Worm (Caenorhabditis elegans) whole organism, L4 larva: Measurements from ENCODE around the gene dct-12.

Source experiments
- F10B5.3 ChIP-seq: sonication (generic microtip); optimal IDR thresholded peaks from 2 replicates; lab custom pipeline; 2016; ENCODE audit warnings: mild to moderate bottlenecking, missing genetic modification characterization, missing compliant biosample characterization
- F44E2.7 ChIP-seq: fragments of 200-800 bp; sonication (Bioruptor generic); IDR thresholded peaks from 2 replicates; pipeline ENCODE4 v2.1.2; 2022; ENCODE audit warnings: missing genetic modification characterization, missing compliant biosample characterization
- F49E8.2 ChIP-seq: sonication (generic microtip); optimal IDR thresholded peaks from 2 replicates; lab custom pipeline; 2016; ENCODE audit warnings: missing compliant biosample characterization, mild to moderate bottlenecking, missing genetic modification characterization, borderline replicate concordance
- R02D3.7 ChIP-seq: fragments of 150-350 bp; sonication (generic microtip); optimal IDR thresholded peaks from 3 replicates; lab custom pipeline; 2014; ENCODE audit warnings: missing biosample characterization, missing genetic modification characterization
- Y105C5A.15 ChIP-seq: fragments of 200-800 bp; sonication (Bioruptor generic); IDR thresholded peaks from 2 replicates; pipeline ENCODE4 v1.3.6; 2022; ENCODE audit warnings: missing genetic modification characterization, missing compliant biosample characterization
- ZK337.2 ChIP-seq: fragments of 200-800 bp; sonication (Bioruptor generic); IDR thresholded peaks from 2 replicates; pipeline ENCODE4 v1.3.6; 2022; ENCODE audit warnings: missing genetic modification reagents, missing genetic modification characterization, missing compliant biosample characterization
- ama-1 ChIP-seq: fragments of 150-350 bp; optimal IDR thresholded peaks from 2 replicates; lab custom pipeline; 2014; ENCODE audit warnings: inconsistent platforms, mixed read lengths
- attf-4 ChIP-seq: sonication (generic microtip); optimal IDR thresholded peaks from 3 replicates; lab custom pipeline; 2017; ENCODE audit warnings: missing biosample characterization, missing genetic modification characterization
- ceh-32 ChIP-seq: sonication (generic microtip); optimal IDR thresholded peaks from 2 replicates; lab custom pipeline; 2016; ENCODE audit warnings: mild to moderate bottlenecking, missing genetic modification characterization, missing compliant biosample characterization; ENCODE audit not compliant: poor library complexity
- daf-8 ChIP-seq: fragments of 200-800 bp; sonication (Bioruptor generic); IDR thresholded peaks from 2 replicates; pipeline ENCODE4 v1.3.6; 2022; ENCODE audit warnings: missing genetic modification characterization, missing compliant biosample characterization
- dmd-9 ChIP-seq: fragments of 200-800 bp; sonication (Bioruptor generic); IDR thresholded peaks from 2 replicates; pipeline ENCODE4 v1.3.6; 2022; ENCODE audit warnings: missing genetic modification reagents, missing genetic modification characterization, missing compliant biosample characterization
- dpl-1 ChIP-seq: fragments of 150-350 bp; optimal IDR thresholded peaks from 2 replicates; lab custom pipeline; 2014; ENCODE audit warnings: missing biosample characterization, missing genetic modification reagents, missing genetic modification characterization
- duxl-1 ChIP-seq: sonication (generic microtip); optimal IDR thresholded peaks from 2 replicates; lab custom pipeline; 2016; ENCODE audit warnings: mild to moderate bottlenecking, missing genetic modification characterization, moderate library complexity, missing compliant biosample characterization; ENCODE audit not compliant: poor library complexity
- egl-27 ChIP-seq: sonication (generic microtip); optimal IDR thresholded peaks from 3 replicates; lab custom pipeline; 2017; ENCODE audit warnings: missing biosample characterization, missing genetic modification reagents, missing genetic modification characterization
- hlh-30 ChIP-seq: sonication (generic microtip); optimal IDR thresholded peaks from 2 replicates; lab custom pipeline; 2017; ENCODE audit warnings: antibody characterized with exemption, mild to moderate bottlenecking, missing genetic modification characterization, missing compliant biosample characterization; ENCODE audit not compliant: insufficient read depth
- lin-29 ChIP-seq: fragments of 200-800 bp; sonication (Bioruptor generic); IDR thresholded peaks from 2 replicates; pipeline ENCODE4 v1.3.6; 2022; ENCODE audit warnings: missing genetic modification reagents, missing genetic modification characterization, missing compliant biosample characterization
- lin-39 ChIP-seq: fragments of 150-350 bp; optimal IDR thresholded peaks from 2 replicates; lab custom pipeline; 2014; ENCODE audit warnings: missing biosample characterization, missing genetic modification reagents, missing genetic modification characterization
- lir-3 ChIP-seq: sonication (generic microtip); optimal IDR thresholded peaks from 2 replicates; lab custom pipeline; 2016; ENCODE audit warnings: mild to moderate bottlenecking, missing genetic modification characterization, missing compliant biosample characterization
- lsy-2 ChIP-seq, 2 experiments: fragments of 150-350 bp in 1 of 2; sonication (generic microtip) in 1 of 2; optimal IDR thresholded peaks; 2 replicates each; lab custom pipeline; 2014 to 2017; ENCODE audit warnings: missing biosample characterization in 2 of 2, missing genetic modification characterization in 2 of 2
- mdl-1 ChIP-seq, 2 experiments: fragments of 150-350 bp in 1 of 2; sonication (generic microtip) in 1 of 2; optimal IDR thresholded peaks; 2 replicates each; lab custom pipeline; 2014 to 2017; ENCODE audit warnings: missing biosample characterization in 2 of 2, missing genetic modification characterization in 2 of 2
- mdt-29 ChIP-seq: fragments of 200-800 bp; sonication (Bioruptor generic); IDR thresholded peaks from 2 replicates; pipeline ENCODE4 v1.3.6; 2022; ENCODE audit warnings: missing genetic modification reagents, missing genetic modification characterization, missing compliant biosample characterization
- mes-2 ChIP-seq: sonication (generic microtip); optimal IDR thresholded peaks from 2 replicates; lab custom pipeline; 2016; ENCODE audit warnings: missing genotype, mild to moderate bottlenecking, missing genetic modification characterization, missing compliant biosample characterization; ENCODE audit not compliant: poor library complexity, severe bottlenecking
- mxl-3 ChIP-seq: fragments of 200-800 bp; sonication (Bioruptor generic); optimal IDR thresholded peaks from 2 replicates; lab custom pipeline; 2018; ENCODE audit warnings: mild to moderate bottlenecking, missing genetic modification characterization, missing compliant biosample characterization
- nhr-11 ChIP-seq: fragments of 150-350 bp; optimal IDR thresholded peaks from 2 replicates; lab custom pipeline; 2014; ENCODE audit warnings: missing biosample characterization, missing genetic modification characterization
- nhr-42 ChIP-seq: fragments of 200-800 bp; sonication (Bioruptor generic); IDR thresholded peaks from 2 replicates; pipeline ENCODE4 v1.3.6; 2022; ENCODE audit warnings: missing genetic modification characterization, missing compliant biosample characterization
- nhr-6 ChIP-seq: fragments of 150-350 bp; optimal IDR thresholded peaks from 2 replicates; lab custom pipeline; 2014; ENCODE audit warnings: missing biosample characterization, missing genetic modification characterization
- nhr-77 ChIP-seq: fragments of 150-350 bp; optimal IDR thresholded peaks from 2 replicates; lab custom pipeline; 2014; ENCODE audit warnings: missing biosample characterization, missing genetic modification characterization
- php-3 ChIP-seq: fragments of 200-800 bp; sonication (Bioruptor generic); IDR thresholded peaks from 2 replicates; pipeline ENCODE4 v1.3.6; 2022; ENCODE audit warnings: missing genetic modification reagents, missing genetic modification characterization, missing compliant biosample characterization
- rbr-2 ChIP-seq: sonication (generic microtip); optimal IDR thresholded peaks from 2 replicates; lab custom pipeline; 2016; ENCODE audit warnings: missing genotype, missing genetic modification characterization, missing compliant biosample characterization
- tag-97 ChIP-seq: fragments of 200-800 bp; sonication (Bioruptor generic); IDR thresholded peaks from 2 replicates; pipeline ENCODE4 v1.3.6; 2022; ENCODE audit warnings: missing genetic modification characterization, missing compliant biosample characterization
- unc-39 ChIP-seq: sonication (generic microtip); optimal IDR thresholded peaks from 2 replicates; lab custom pipeline; 2017; ENCODE audit warnings: missing biosample characterization, missing genetic modification characterization
- unc-62 ChIP-seq, 3 experiments: fragments of 150-350 bp in 1 of 3; sonication (generic microtip); optimal IDR thresholded peaks in 2 of 3; peaks in 1 of 3; 1 replicate in 1 of 3; 2 replicates in 2 of 3; lab custom pipeline; 2014 to 2017; ENCODE audit warnings: missing biosample characterization in 3 of 3, missing genetic modification characterization in 3 of 3, missing genetic modification reagents in 3 of 3, missing genotype in 1 of 3
- vab-7 ChIP-seq: fragments of 200-800 bp; sonication (Bioruptor generic); IDR thresholded peaks from 2 replicates; pipeline ENCODE4 v1.3.6; 2022; ENCODE audit warnings: missing genetic modification reagents, missing genetic modification characterization, missing compliant biosample characterization
- zfp-2 ChIP-seq: sonication (generic microtip); optimal IDR thresholded peaks from 2 replicates; lab custom pipeline; 2016; ENCODE audit warnings: mild to moderate bottlenecking, missing genetic modification characterization, missing compliant biosample characterization
- zip-11 ChIP-seq: fragments of 200-800 bp; sonication (Bioruptor generic); IDR thresholded peaks from 2 replicates; pipeline ENCODE4 v1.3.6; 2022; ENCODE audit warnings: missing genetic modification characterization, missing compliant biosample characterization
- ztf-11 ChIP-seq: fragments of 150-350 bp; optimal IDR thresholded peaks from 2 replicates; lab custom pipeline; 2014; ENCODE audit warnings: missing biosample characterization, missing genetic modification characterization
- ztf-7 ChIP-seq: fragments of 150-350 bp; optimal IDR thresholded peaks from 2 replicates; lab custom pipeline; 2014; ENCODE audit warnings: missing biosample characterization, missing genetic modification characterization

The dct-12 gene

DNA sequence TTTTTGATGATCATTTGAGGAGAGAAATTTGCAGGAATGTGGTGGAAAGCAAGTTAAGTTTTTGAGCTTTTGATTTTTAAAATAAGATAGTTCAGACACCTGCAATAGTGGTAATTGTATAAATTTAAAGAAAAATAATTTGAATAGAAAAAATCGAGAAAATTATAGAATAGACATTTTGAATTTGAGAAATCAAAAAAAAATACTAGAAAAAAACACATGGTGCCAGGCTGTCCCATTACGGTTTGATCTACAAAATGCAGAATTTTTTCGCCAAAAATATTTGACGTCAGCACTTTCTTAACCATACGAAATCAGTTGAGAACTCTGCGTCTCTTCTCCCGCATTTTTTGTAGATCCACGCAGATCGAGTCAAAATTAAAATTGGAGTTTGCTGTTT lies 14.7 kb downstream of the dct-12 start, which contains the start of gene sre-27:
TSS of gene sre-27 (minus strand) at position 101 of the 400 bp plus-strand sequence.
- TF ChIP-seq nhr-11: no peak
- TF ChIP-seq attf-4 (tag; lab: Kevin White, UChicago): no peak
- no peak for TF ChIP-seq ceh-32 (tag; lab: Kevin White, UChicago)
- no peak for TF ChIP-seq ZK337.2 (GFP tag; lab: Robert Waterston, UW)
- no peak for TF ChIP-seq egl-27
- TF ChIP-seq R02D3.7 (tag; lab: Kevin White, UChicago): no peak
- TF ChIP-seq nhr-6 (tag; lab: Kevin White, UChicago): no peak
- TF ChIP-seq nhr-42: no peak
- no peak for TF ChIP-seq php-3
- TF ChIP-seq lir-3 (tag; lab: Kevin White, UChicago): no peak
- no peak for TF ChIP-seq F49E8.2 (tag; lab: Kevin White, UChicago)
- TF ChIP-seq lin-29 (GFP tag; lab: Robert Waterston, UW): no peak
- TF ChIP-seq ztf-7 (tag; lab: Kevin White, UChicago): no peak
- no peak for TF ChIP-seq dpl-1

DNA sequence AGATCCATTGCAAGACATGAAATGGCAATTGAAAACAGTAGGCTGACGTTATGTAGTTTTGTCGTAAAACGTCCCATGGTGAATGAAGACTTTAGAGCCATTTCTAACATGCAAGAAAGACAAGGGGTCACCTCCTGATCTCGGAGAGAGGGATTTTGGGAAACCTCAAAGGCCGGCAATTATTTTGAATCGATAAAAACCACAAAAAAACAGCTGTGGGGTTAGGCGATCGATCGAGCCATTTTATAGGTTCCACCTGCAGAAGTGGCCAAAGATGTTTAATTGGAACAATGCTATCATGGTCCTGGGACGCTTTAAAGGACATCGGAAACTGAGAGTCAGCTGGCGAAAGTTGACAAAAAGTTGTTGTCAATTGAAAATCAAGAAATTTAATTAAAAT lies 17.5 kb downstream of the dct-12 start, which contains the start of gene Y57A10C.11:
TSS of gene Y57A10C.11 (minus strand) at position 101 of the 400 bp plus-strand sequence.
- TF ChIP-seq lin-39 (tag; lab: Kevin White, UChicago): no peak
- peak in 1 of 2 experiments; percentile 74 for TF ChIP-seq unc-62 (GFP tag; optimal IDR thresholded peaks at IDR 0.05 in 1 of 2; lab: Kevin White, UChicago)
- no peak for TF ChIP-seq unc-62 (tag; optimal IDR thresholded peaks at IDR 0.05; lab: Kevin White, UChicago)
- TF ChIP-seq, all 104 proteins: peak for 1

DNA sequence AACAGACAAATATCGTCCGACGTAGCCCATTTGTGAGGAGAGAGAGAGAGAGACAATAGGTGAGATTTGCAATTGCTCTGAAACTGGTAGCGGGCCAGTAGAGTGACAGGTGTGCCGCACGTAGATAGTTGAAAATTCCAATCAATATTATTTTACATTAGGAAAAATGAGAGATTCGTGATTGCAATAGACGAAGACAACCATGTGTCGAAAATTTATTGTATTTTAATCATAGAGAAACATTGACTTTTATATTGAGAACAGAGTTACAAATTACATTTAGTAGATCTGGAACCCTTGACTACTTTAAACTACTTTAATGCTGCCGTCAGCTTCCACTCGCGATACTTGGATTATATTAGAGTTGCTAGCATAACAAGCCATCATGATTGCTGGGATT lies 19.8 kb downstream of the dct-12 start, which contains the start of gene Y57A10C.1:
TSS of gene Y57A10C.1 (minus strand) at position 101 of the 400 bp plus-strand sequence.
- TF ChIP-seq ztf-11 (no peak), nhr-77 (tag; lab: Kevin White, UChicago) (no peak), unc-62 (GFP tag; optimal IDR thresholded peaks at IDR 0.05 in 1 of 2; lab: Kevin White, UChicago) (peak in 1 of 2 experiments; percentile 64), unc-62 (tag; optimal IDR thresholded peaks at IDR 0.05; lab: Kevin White, UChicago) (no peak), mdl-1 (tag; optimal IDR thresholded peaks at IDR 0.05; lab: Kevin White, UChicago) (no peak)

DNA sequence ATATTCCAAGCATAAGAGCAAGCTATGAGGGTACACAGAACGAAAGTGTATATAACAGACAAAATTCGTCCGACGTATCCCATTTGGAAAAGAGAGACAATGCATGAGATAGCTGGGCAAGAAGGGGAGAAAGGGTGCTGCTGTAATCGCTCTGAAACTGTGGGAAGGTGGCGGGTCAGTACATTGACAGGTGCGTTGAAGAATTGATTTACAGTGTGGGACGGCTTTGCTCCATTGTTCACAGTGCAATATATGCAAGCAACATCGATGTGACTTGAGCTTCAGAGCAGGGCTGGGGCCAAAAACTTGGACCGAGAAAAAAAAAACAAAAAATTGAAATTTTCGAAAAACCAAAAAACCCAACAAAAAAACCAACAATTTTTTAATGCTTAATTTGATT lies 22.1 kb downstream of the dct-12 start, which contains the start of gene F57G9.3:
TSS of gene F57G9.3 (minus strand) at position 101 of the 400 bp plus-strand sequence.
- no peak for TF ChIP-seq F44E2.7 (GFP tag; lab: Robert Waterston, UW)
- no peak for TF ChIP-seq mdt-29 (GFP tag; lab: Robert Waterston, UW)
- TF ChIP-seq mxl-3 (GFP tag; lab: Kevin White, UChicago): no peak
- no peak for TF ChIP-seq zfp-2
- no peak for TF ChIP-seq unc-39 (tag; lab: Kevin White, UChicago)
- no peak for TF ChIP-seq zip-11 (GFP tag; lab: Robert Waterston, UW)
- no peak for TF ChIP-seq php-3
- no peak for TF ChIP-seq tag-97 (GFP tag; lab: Robert Waterston, UW)
- no peak for TF ChIP-seq daf-8 (GFP tag; lab: Robert Waterston, UW)
- no peak for TF ChIP-seq duxl-1 (tag; lab: Kevin White, UChicago)
- no peak for TF ChIP-seq hlh-30 (tag; lab: Kevin White, UChicago)
- TF ChIP-seq F10B5.3 (tag; lab: Kevin White, UChicago): no peak
- no peak for TF ChIP-seq Y105C5A.15 (GFP tag; lab: Robert Waterston, UW)
- TF ChIP-seq lsy-2 (tag; optimal IDR thresholded peaks at IDR 0.05; lab: Kevin White, UChicago): no peak
- no peak for TF ChIP-seq rbr-2 (tag; lab: Kevin White, UChicago)
- TF ChIP-seq lir-3 (tag; lab: Kevin White, UChicago): no peak
- TF ChIP-seq ama-1: no peak
- no peak for TF ChIP-seq mes-2 (tag; lab: Kevin White, UChicago)
- TF ChIP-seq dmd-9 (GFP tag; lab: Robert Waterston, UW): no peak
- no peak for TF ChIP-seq vab-7 (GFP tag; lab: Robert Waterston, UW)
- TF ChIP-seq, all 104 proteins: peak for 0
